Worm (Caenorhabditis elegans) whole organism, young adult: ENCODE measurements around the gene F01E11.20.

Experiments used
- B0336.3 ChIP-seq: fragments of 200-800 bp; sonication (Bioruptor generic); IDR thresholded peaks from 2 replicates; pipeline ENCODE4 v1.3.6; 2022; ENCODE audit warnings: missing genetic modification characterization, missing compliant biosample characterization
- C17E4.6 ChIP-seq: fragments of 200-800 bp; sonication (Bioruptor generic); IDR thresholded peaks from 2 replicates; pipeline ENCODE4 v1.3.6; 2022; ENCODE audit warnings: missing genetic modification reagents, missing genetic modification characterization, missing compliant biosample characterization
- D2030.7 ChIP-seq: fragments of 200-800 bp; sonication (Bioruptor generic); IDR thresholded peaks from 2 replicates; pipeline ENCODE4 v1.3.6; 2022; ENCODE audit warnings: missing genetic modification reagents, missing genetic modification characterization, missing compliant biosample characterization
- F10E7.11 ChIP-seq: sonication (generic microtip); optimal IDR thresholded peaks from 2 replicates; lab custom pipeline; 2017; ENCODE audit warnings: mild to moderate bottlenecking, missing genetic modification characterization, moderate library complexity, missing compliant biosample characterization
- F22D6.2 ChIP-seq: sonication (generic microtip); optimal IDR thresholded peaks from 2 replicates; lab custom pipeline; 2016; ENCODE audit warnings: mild to moderate bottlenecking, missing genetic modification characterization, missing compliant biosample characterization
- K12H6.12 ChIP-seq: fragments of 200-800 bp; sonication (Bioruptor generic); optimal IDR thresholded peaks from 2 replicates; lab custom pipeline; 2018; ENCODE audit warnings: mild to moderate bottlenecking, missing genetic modification characterization, missing compliant biosample characterization
- T07F8.4 ChIP-seq: sonication (generic microtip); optimal IDR thresholded peaks from 2 replicates; lab custom pipeline; 2016; ENCODE audit warnings: mild to moderate bottlenecking, missing genetic modification characterization, moderate library complexity, missing compliant biosample characterization
- Y67H2A.10 ChIP-seq: fragments of 200-800 bp; sonication (Bioruptor generic); conservative IDR thresholded peaks from 2 replicates; pipeline ENCODE4 v1.3.6; 2022; ENCODE audit warnings: missing genetic modification reagents, missing genetic modification characterization, missing compliant biosample characterization
- Y79H2A.3 ChIP-seq: fragments of 200-800 bp; sonication (Bioruptor generic); conservative IDR thresholded peaks from 2 replicates; pipeline ENCODE4 v1.3.6; 2022; ENCODE audit warnings: missing genetic modification reagents, missing genetic modification characterization, missing compliant biosample characterization
- aptf-3 ChIP-seq: fragments of 200-800 bp; sonication (Bioruptor generic); IDR thresholded peaks from 2 replicates; pipeline ENCODE4 v1.3.6; 2022; ENCODE audit warnings: missing genetic modification characterization, missing compliant biosample characterization
- attf-5 ChIP-seq: fragments of 200-800 bp; sonication (Bioruptor generic); optimal IDR thresholded peaks from 2 replicates; lab custom pipeline; 2018; ENCODE audit warnings: mild to moderate bottlenecking, missing genetic modification characterization, missing compliant biosample characterization
- ceh-40 ChIP-seq: fragments of 200-800 bp; sonication (Bioruptor generic); IDR thresholded peaks from 2 replicates; pipeline ENCODE4 v1.3.6; 2022; ENCODE audit warnings: missing genetic modification characterization, missing compliant biosample characterization
- dpff-1 ChIP-seq: sonication (generic microtip); optimal IDR thresholded peaks from 2 replicates; lab custom pipeline; 2017; ENCODE audit warnings: mild to moderate bottlenecking, missing genetic modification characterization, missing compliant biosample characterization
- ets-4 ChIP-seq: fragments of 200-800 bp; sonication (Bioruptor generic); optimal IDR thresholded peaks from 2 replicates; lab custom pipeline; 2018; ENCODE audit warnings: mild to moderate bottlenecking, missing genetic modification characterization, missing compliant biosample characterization
- him-1 ChIP-seq: sonication (generic microtip); optimal IDR thresholded peaks from 2 replicates; lab custom pipeline; 2016; ENCODE audit warnings: missing genotype, missing genetic modification reagents, missing genetic modification characterization, missing compliant biosample characterization
- hlh-12 ChIP-seq: sonication (generic microtip); optimal IDR thresholded peaks from 2 replicates; lab custom pipeline; 2016; ENCODE audit warnings: missing genetic modification characterization, missing compliant biosample characterization
- hsf-1 ChIP-seq: fragments of 200-800 bp; sonication (Bioruptor generic); IDR thresholded peaks from 2 replicates; pipeline ENCODE4 v1.3.6; 2022; ENCODE audit warnings: missing genetic modification reagents, missing genetic modification characterization, missing compliant biosample characterization
- let-526 ChIP-seq: fragments of 200-800 bp; sonication (Bioruptor generic); IDR thresholded peaks from 2 replicates; pipeline ENCODE4 v1.3.6; 2022; ENCODE audit warnings: missing genetic modification reagents, missing genetic modification characterization, missing compliant biosample characterization
- lin-26 ChIP-seq: fragments of 200-800 bp; sonication (Bioruptor generic); IDR thresholded peaks from 2 replicates; pipeline ENCODE4 v1.3.6; 2022; ENCODE audit warnings: missing genetic modification reagents, missing genetic modification characterization, missing compliant biosample characterization
- lin-35 ChIP-seq, 3 experiments: fragments of 150-350 bp in 2 of 3; sonication (generic microtip) in 1 of 3; optimal IDR thresholded peaks; 2 replicates each; lab custom pipeline; 2014 to 2018; ENCODE audit warnings: missing biosample characterization in 3 of 3, missing genetic modification characterization in 3 of 3, missing genetic modification reagents in 3 of 3
- lin-40 ChIP-seq: sonication (generic microtip); optimal IDR thresholded peaks from 2 replicates; lab custom pipeline; 2016; ENCODE audit warnings: missing genetic modification characterization, mild to moderate bottlenecking, missing compliant biosample characterization, missing genotype, missing genetic modification reagents
- lir-1 ChIP-seq: fragments of 200-800 bp; sonication (Bioruptor generic); conservative IDR thresholded peaks from 2 replicates; pipeline ENCODE4 v1.3.6; 2022; ENCODE audit warnings: missing genetic modification reagents, missing genetic modification characterization, missing compliant biosample characterization
- lsy-27 ChIP-seq: sonication (generic microtip); optimal IDR thresholded peaks from 2 replicates; lab custom pipeline; 2017; ENCODE audit warnings: missing genetic modification characterization, mild to moderate bottlenecking, missing compliant biosample characterization, antibody characterized with exemption, missing genotype, borderline replicate concordance; ENCODE audit not compliant: insufficient read depth
- madf-10 ChIP-seq: sonication (generic microtip); optimal IDR thresholded peaks from 2 replicates; lab custom pipeline; 2016; ENCODE audit warnings: mild to moderate bottlenecking, missing genetic modification characterization, missing compliant biosample characterization
- madf-6 ChIP-seq: fragments of 200-800 bp; sonication (Bioruptor generic); IDR thresholded peaks from 2 replicates; pipeline ENCODE4 v1.3.6; 2022; ENCODE audit warnings: missing genetic modification reagents, missing genetic modification characterization, missing compliant biosample characterization
- mcd-1 ChIP-seq: fragments of 200-800 bp; sonication (Bioruptor generic); IDR thresholded peaks from 2 replicates; pipeline ENCODE4 v1.3.6; 2022; ENCODE audit warnings: missing genetic modification reagents, missing genetic modification characterization, missing compliant biosample characterization
- mes-4 ChIP-seq: sonication (generic microtip); optimal IDR thresholded peaks from 2 replicates; lab custom pipeline; 2016; ENCODE audit warnings: missing genotype, missing genetic modification characterization, missing compliant biosample characterization
- nfya-1 ChIP-seq: sonication (generic microtip); optimal IDR thresholded peaks from 2 replicates; lab custom pipeline; 2017; ENCODE audit warnings: antibody characterized with exemption, missing compliant biosample characterization, missing genetic modification characterization, borderline replicate concordance; ENCODE audit not compliant: insufficient read depth
- nhr-80 ChIP-seq: sonication (generic microtip); optimal IDR thresholded peaks from 2 replicates; lab custom pipeline; 2016; ENCODE audit warnings: missing genetic modification characterization, missing compliant biosample characterization
- pha-4 ChIP-seq: fragments of 150-350 bp; sonication (generic microtip); optimal IDR thresholded peaks from 2 replicates; lab custom pipeline; 2014; ENCODE audit warnings: missing biosample characterization, missing genetic modification reagents, missing genetic modification characterization
- sdz-38 ChIP-seq: sonication (generic microtip); optimal IDR thresholded peaks from 2 replicates; lab custom pipeline; 2016; ENCODE audit warnings: missing genotype, missing genetic modification characterization, missing compliant biosample characterization
- snpc-3.4 ChIP-seq: sonication (generic microtip); optimal IDR thresholded peaks from 2 replicates; lab custom pipeline; 2017; ENCODE audit warnings: missing genetic modification characterization, mild to moderate bottlenecking, missing compliant biosample characterization, antibody characterized with exemption, moderate library complexity, missing genotype, missing genetic modification reagents
- snpc-4 ChIP-seq, 5 experiments: fragments of 150-350 bp in 1 of 5; sonication (generic microtip) in 4 of 5; optimal IDR thresholded peaks; 2 replicates each; lab custom pipeline; 2014 to 2018; ENCODE audit warnings: missing genetic modification characterization in 5 of 5, missing biosample characterization in 3 of 5, antibody characterized with exemption in 2 of 5, mild to moderate bottlenecking in 2 of 5, missing compliant biosample characterization in 2 of 5, missing genotype in 2 of 5, moderate library complexity in 2 of 5, missing genetic modification reagents in 1 of 5
- unc-62 ChIP-seq: fragments of 150-350 bp; optimal IDR thresholded peaks from 2 replicates; lab custom pipeline; 2014; ENCODE audit warnings: missing biosample characterization, missing genetic modification reagents, missing genetic modification characterization
- zfh-2 ChIP-seq: fragments of 200-800 bp; sonication (Bioruptor generic); conservative IDR thresholded peaks from 2 replicates; pipeline ENCODE4 v1.3.6; 2022; ENCODE audit warnings: missing genetic modification reagents, missing genetic modification characterization, missing compliant biosample characterization

Gene F01E11.20

ce11 chrX:7033716-7034270 lies 37.4 kb upstream of the F01E11.20 start:
- TF ChIP-seq B0336.3 (no peak), lin-26 (GFP tag; lab: Robert Waterston, UW) (no peak), zfh-2 (GFP tag; lab: Robert Waterston, UW) (no peak)

ce11 chrX:7028836-7029235 lies 32.5 kb upstream of the F01E11.20 start, which contains the start of gene flp-26:
Gene flp-26 (plus strand): TSS chrX:7029136.
- TF ChIP-seq him-1 (tag; lab: Kevin White, UChicago), result no peak
- TF ChIP-seq sdz-38 (tag; lab: Kevin White, UChicago), result no peak
- no peak for TF ChIP-seq T07F8.4
- TF ChIP-seq C17E4.6 (GFP tag; lab: Robert Waterston, UW), result no peak
- no peak for TF ChIP-seq D2030.7 (GFP tag; lab: Robert Waterston, UW)
- no peak for TF ChIP-seq dpff-1 (tag; lab: Kevin White, UChicago)
- TF ChIP-seq attf-5 (GFP tag; lab: Kevin White, UChicago), result no peak
- no peak for TF ChIP-seq lin-35 (GFP tag; optimal IDR thresholded peaks at IDR 0.05; lab: Kevin White, UChicago)
- no peak for TF ChIP-seq madf-6 (GFP tag; lab: Robert Waterston, UW)
- TF ChIP-seq nhr-80 (tag; lab: Kevin White, UChicago), result no peak
- no peak for TF ChIP-seq Y79H2A.3 (GFP tag; lab: Robert Waterston, UW)
- no peak for TF ChIP-seq unc-62 (GFP tag; lab: Kevin White, UChicago)
- no peak for TF ChIP-seq hsf-1 (GFP tag; lab: Robert Waterston, UW)
- no peak for TF ChIP-seq nfya-1 (tag; lab: Kevin White, UChicago)
- TF ChIP-seq lir-1 (GFP tag; lab: Robert Waterston, UW), result no peak
- no peak for TF ChIP-seq K12H6.12 (tag; lab: Kevin White, UChicago)
- no peak for TF ChIP-seq lsy-27 (tag; lab: Kevin White, UChicago)
- no peak for TF ChIP-seq madf-10 (tag; lab: Kevin White, UChicago)
- no peak for TF ChIP-seq ceh-40

DNA sequence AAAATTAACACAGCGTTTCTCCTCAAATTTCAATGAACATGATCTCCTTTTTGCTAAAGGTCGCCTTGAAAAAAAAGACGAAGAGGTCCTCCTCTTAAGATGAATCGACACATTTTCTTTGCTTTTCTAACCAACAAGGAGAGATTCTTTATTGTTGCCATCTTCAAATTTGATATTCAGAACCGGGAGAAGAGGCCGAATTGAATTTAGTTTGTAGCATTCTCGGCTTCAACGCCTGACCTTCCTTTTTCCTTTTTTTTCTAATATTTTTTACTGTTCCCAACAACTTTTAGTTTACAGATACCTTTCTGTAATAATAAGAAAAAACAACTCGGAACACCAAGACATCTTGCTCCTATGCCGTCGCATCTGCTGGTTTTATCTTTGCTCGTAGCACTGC lies 23.4 kb upstream of the F01E11.20 start, which contains the start of gene cah-5:
TSS of gene cah-5 (plus strand) at position 301 of the 400 bp plus-strand sequence.
- TF ChIP-seq mes-4 (tag; lab: Kevin White, UChicago), result no peak
- no peak for TF ChIP-seq aptf-3 (GFP tag; lab: Robert Waterston, UW)
- TF ChIP-seq, all 124 proteins: peak for 0

ce11 chrX:7005919-7006318 lies 9.6 kb upstream of the F01E11.20 start:
- TF ChIP-seq Y79H2A.3 (GFP tag; lab: Robert Waterston, UW) (no peak), snpc-4 (GFP tag; optimal IDR thresholded peaks at IDR 0.05; lab: Kevin White, UChicago) (peak; percentile 14), snpc-4 (tag; optimal IDR thresholded peaks at IDR 0.05; lab: Kevin White, UChicago) (peak in 2 of 4 experiments; percentile 71 to 81)

ce11 chrX:7005475-7005874 lies 9.1 kb upstream of the F01E11.20 start, which contains the start of gene tyra-2:
Gene tyra-2 (minus strand): TSS chrX:7005575.
- TF ChIP-seq ets-4 (no peak), lin-40 (tag; lab: Kevin White, UChicago) (no peak), hlh-12 (tag; lab: Kevin White, UChicago) (no peak), pha-4 (tag; lab: Kevin White, UChicago) (no peak), K12H6.12 (tag; lab: Kevin White, UChicago) (no peak), let-526 (no peak), mcd-1 (no peak), T07F8.4 (no peak), Y67H2A.10 (no peak), snpc-3.4 (tag; lab: Kevin White, UChicago) (no peak), F22D6.2 (tag; lab: Kevin White, UChicago) (no peak), aptf-3 (GFP tag; lab: Robert Waterston, UW) (no peak), F10E7.11 (tag; lab: Kevin White, UChicago) (no peak)
- TF ChIP-seq, all 124 proteins: peak for 0
